Fruit fly (Drosophila melanogaster) whole organism, embryonic: ENCODE measurements around the gene CG42390.

Experiments
- ATbp ChIP-seq: fragments of 200-800 bp; sonication (Bioruptor generic); optimal IDR thresholded peaks from 2 replicates; lab custom pipeline; 2017; ENCODE audit warnings: missing biosample characterization, mild to moderate bottlenecking, missing genetic modification characterization, missing genetic modification reagents
- Dbx ChIP-seq: fragments of 200-800 bp; sonication (Bioruptor generic); IDR thresholded peaks from 3 replicates; pipeline ENCODE4 v1.3.6; 2022; ENCODE audit warnings: missing biosample characterization, missing genetic modification characterization

DNA sequence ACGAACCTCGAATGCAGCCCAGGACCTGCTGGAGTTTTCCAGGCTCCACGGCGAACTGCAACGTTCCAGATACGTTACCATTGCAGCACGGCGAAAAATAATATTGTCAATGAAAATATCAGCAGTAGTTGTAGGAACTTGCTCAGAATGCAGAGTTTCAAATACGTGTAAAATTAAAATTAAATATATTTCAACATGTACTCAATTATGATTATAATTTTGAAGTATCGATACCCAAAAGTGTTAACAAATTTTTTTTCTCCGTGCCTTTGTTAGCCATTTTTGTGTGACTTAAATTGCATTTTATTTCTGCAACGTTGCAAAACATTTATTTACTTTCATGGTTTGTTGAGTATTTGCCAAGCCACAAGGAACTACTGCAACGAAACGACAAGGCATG is 21.5 kb downstream of the CG42390 start:
- TF ChIP-seq Dbx (GFP tag; lab: Robert Waterston, UW) (no peak), ATbp (GFP tag; lab: Kevin White, UChicago) (no peak)
